Fruit fly (Drosophila melanogaster) whole organism, embryonic: ENCODE measurements around the gene mts.

Experiments
- ATbp ChIP-seq: fragments of 200-800 bp; sonication (Bioruptor generic); optimal IDR thresholded peaks from 2 replicates; lab custom pipeline; 2017; ENCODE audit warnings: missing biosample characterization, mild to moderate bottlenecking, missing genetic modification characterization, missing genetic modification reagents
- Atf6 ChIP-seq: fragments of 200-800 bp; sonication (Bioruptor generic); IDR thresholded peaks from 2 replicates; pipeline ENCODE4 v1.3.6; 2022; ENCODE audit warnings: missing biosample characterization, missing genetic modification characterization
- Awh ChIP-seq: fragments of 200-800 bp; sonication (Bioruptor generic); IDR thresholded peaks from 2 replicates; pipeline ENCODE4, ENCODE4 v1.3.6; 2022; ENCODE audit warnings: missing biosample characterization, missing genetic modification characterization
- CG10959 ChIP-seq: fragments of 200-800 bp; sonication (Bioruptor generic); IDR thresholded peaks from 2 replicates; pipeline ENCODE4 v1.3.6; 2022; ENCODE audit warnings: missing biosample characterization, missing genetic modification characterization
- CG11696 ChIP-seq: fragments of 200-800 bp; sonication (Bioruptor generic); IDR thresholded peaks from 2 replicates; pipeline ENCODE4 v1.3.6; 2022; ENCODE audit warnings: missing biosample characterization, missing genetic modification characterization
- CG1529 ChIP-seq: fragments of 200-800 bp; sonication (Bioruptor generic); optimal IDR thresholded peaks from 3 replicates; lab custom pipeline; 2018; ENCODE audit warnings: missing biosample characterization, missing genetic modification characterization
- CG15479 ChIP-seq: fragments of 200-800 bp; sonication (Bioruptor generic); optimal IDR thresholded peaks from 3 replicates; lab custom pipeline; 2019; ENCODE audit warnings: missing biosample characterization, mild to moderate bottlenecking, missing genetic modification characterization, moderate library complexity
- CG1647 ChIP-seq: fragments of 200-800 bp; sonication (Bioruptor generic); optimal IDR thresholded peaks from 3 replicates; lab custom pipeline; 2016; ENCODE audit warnings: missing biosample characterization, missing genetic modification characterization
- CG18262 ChIP-seq: fragments of 200-800 bp; optimal IDR thresholded peaks from 3 replicates; lab custom pipeline; 2019; ENCODE audit warnings: missing biosample characterization, mild to moderate bottlenecking, missing genetic modification characterization, moderate library complexity
- CG2889 ChIP-seq: fragments of 200-800 bp; sonication (Bioruptor generic); IDR thresholded peaks from 3 replicates; pipeline ENCODE4 v1.3.6; 2022; ENCODE audit warnings: missing biosample characterization, missing genetic modification characterization
- CG4617 ChIP-seq: fragments of 200-800 bp; sonication (Bioruptor generic); optimal IDR thresholded peaks from 3 replicates; lab custom pipeline; 2016; ENCODE audit warnings: missing biosample characterization, missing genetic modification characterization, borderline replicate concordance
- CG6813 ChIP-seq: fragments of 200-800 bp; sonication (Bioruptor generic); optimal IDR thresholded peaks from 2 replicates; lab custom pipeline; 2017; ENCODE audit warnings: missing biosample characterization, missing genetic modification characterization, mild to moderate bottlenecking, moderate library complexity, missing genetic modification reagents
- CG7556 ChIP-seq: fragments of 200-800 bp; sonication (Bioruptor generic); optimal IDR thresholded peaks from 2 replicates; lab custom pipeline; 2017; ENCODE audit warnings: missing biosample characterization, mild to moderate bottlenecking, missing genetic modification characterization
- CG7839 ChIP-seq: fragments of 200-800 bp; sonication (Bioruptor generic); optimal IDR thresholded peaks from 3 replicates; lab custom pipeline; 2018; ENCODE audit warnings: missing biosample characterization, mild to moderate bottlenecking, missing genetic modification characterization, moderate library complexity
- CG8281 ChIP-seq: fragments of 200-800 bp; sonication (Bioruptor generic); optimal IDR thresholded peaks from 2 replicates; lab custom pipeline; 2018; ENCODE audit warnings: missing biosample characterization, mild to moderate bottlenecking, missing genetic modification characterization, moderate library complexity
- D19B ChIP-seq: fragments of 200-800 bp; sonication (Bioruptor generic); optimal IDR thresholded peaks from 2 replicates; lab custom pipeline; 2017; ENCODE audit warnings: missing biosample characterization, mild to moderate bottlenecking, missing genetic modification characterization
- Dek ChIP-seq: fragments of 200-800 bp; sonication (Bioruptor generic); optimal IDR thresholded peaks from 3 replicates; lab custom pipeline; 2019; ENCODE audit warnings: missing biosample characterization, mild to moderate bottlenecking, missing genetic modification characterization, moderate library complexity
- GATAe ChIP-seq: fragments of 200-800 bp; sonication (Bioruptor generic); conservative IDR thresholded peaks from 2 replicates; pipeline ENCODE4 v1.3.6; 2022; ENCODE audit warnings: missing biosample characterization, missing genetic modification characterization
- HLHmδ ChIP-seq: fragments of 200-800 bp; sonication (Bioruptor generic); optimal IDR thresholded peaks from 2 replicates; lab custom pipeline; 2018; ENCODE audit warnings: missing biosample characterization, mild to moderate bottlenecking, missing genetic modification characterization, moderate library complexity
- Med ChIP-seq: fragments of 200-800 bp; sonication (Bioruptor generic); peaks from one replicate; lab custom pipeline; 2016; ENCODE audit warnings: missing biosample characterization, missing genetic modification characterization, mild to moderate bottlenecking, inconsistent platforms, moderate library complexity
- NK7.1 ChIP-seq: fragments of 200-800 bp; sonication (Bioruptor generic); optimal IDR thresholded peaks from 3 replicates; lab custom pipeline; 2016; ENCODE audit warnings: missing biosample characterization, missing genetic modification characterization
- Poxn ChIP-seq: fragments of 200-800 bp; sonication (Bioruptor generic); IDR thresholded peaks from 2 replicates; pipeline ENCODE4 v1.3.6; 2022; ENCODE audit warnings: missing biosample characterization, missing genetic modification characterization
- Ptx1 ChIP-seq: fragments of 200-800 bp; sonication (Bioruptor generic); IDR thresholded peaks from 2 replicates; pipeline ENCODE4 v1.3.6; 2022; ENCODE audit warnings: missing biosample characterization, missing genetic modification characterization
- Side ChIP-seq: fragments of 200-800 bp; sonication (Bioruptor generic); optimal IDR thresholded peaks from 2 replicates; lab custom pipeline; 2016; ENCODE audit warnings: missing biosample characterization, missing genetic modification characterization
- TFAM ChIP-seq: fragments of 200-800 bp; sonication (Bioruptor generic); optimal IDR thresholded peaks from 2 replicates; lab custom pipeline; 2017; ENCODE audit warnings: missing biosample characterization, missing genetic modification characterization, inconsistent platforms
- Xbp1 ChIP-seq: fragments of 200-800 bp; sonication (Bioruptor generic); optimal IDR thresholded peaks from 3 replicates; lab custom pipeline; 2016; ENCODE audit warnings: missing biosample characterization, mild to moderate bottlenecking, missing genetic modification characterization
- aop ChIP-seq: fragments of 200-800 bp; sonication (Bioruptor generic); IDR thresholded peaks from 2 replicates; pipeline ENCODE4 v1.3.6; 2022; ENCODE audit warnings: missing biosample characterization, missing genetic modification characterization
- ase ChIP-seq: fragments of 200-800 bp; sonication (Bioruptor generic); IDR thresholded peaks from 3 replicates; pipeline ENCODE4 v1.3.6; 2022; ENCODE audit warnings: missing biosample characterization, missing genetic modification characterization
- bbx ChIP-seq: fragments of 200-800 bp; sonication (Bioruptor generic); IDR thresholded peaks from 2 replicates; pipeline ENCODE4 v1.3.6; 2022; ENCODE audit warnings: missing biosample characterization, missing genetic modification characterization; ENCODE audit not compliant: partially characterized antibody
- bcd ChIP-seq: fragments of 200-800 bp; sonication (Bioruptor generic); optimal IDR thresholded peaks from 2 replicates; lab custom pipeline; 2017; ENCODE audit warnings: missing biosample characterization, mild to moderate bottlenecking, missing genetic modification characterization
- bsh ChIP-seq, 2 experiments: fragments of 200-800 bp; sonication (Bioruptor generic); optimal IDR thresholded peaks; 2 replicates each; lab custom pipeline; 2017 to 2018; ENCODE audit warnings: mild to moderate bottlenecking in 2 of 2, missing biosample characterization in 2 of 2, missing genetic modification characterization in 2 of 2, moderate library complexity in 1 of 2
- cad ChIP-seq: fragments of >200 bp; optimal IDR thresholded peaks from 2 replicates; lab custom pipeline; 2017; ENCODE audit warnings: missing biosample characterization, missing genetic modification characterization
- ci ChIP-seq: fragments of 200-800 bp; sonication (Bioruptor generic); IDR thresholded peaks from 3 replicates; pipeline ENCODE4 v1.3.6; 2022; ENCODE audit warnings: missing biosample characterization, missing genetic modification characterization
- corto ChIP-seq: fragments of 200-800 bp; sonication (Bioruptor generic); optimal IDR thresholded peaks from 2 replicates; lab custom pipeline; 2016; ENCODE audit warnings: missing biosample characterization, mild to moderate bottlenecking, missing genetic modification characterization, moderate library complexity
- da ChIP-seq: fragments of 200-800 bp; sonication (Bioruptor generic); optimal IDR thresholded peaks from 2 replicates; lab custom pipeline; 2016; ENCODE audit warnings: missing biosample characterization, missing genetic modification characterization
- dimm ChIP-seq: fragments of 200-800 bp; sonication (Bioruptor generic); IDR thresholded peaks from 2 replicates; pipeline ENCODE4 v1.3.6; 2022; ENCODE audit warnings: missing biosample characterization, missing genetic modification characterization
- dmrt11E ChIP-seq: fragments of 200-800 bp; sonication (Bioruptor generic); optimal IDR thresholded peaks from 3 replicates; lab custom pipeline; 2018; ENCODE audit warnings: missing biosample characterization, mild to moderate bottlenecking, missing genetic modification characterization, moderate library complexity
- dmrt99B ChIP-seq: fragments of 200-800 bp; sonication (Bioruptor generic); optimal IDR thresholded peaks from 2 replicates; lab custom pipeline; 2018; ENCODE audit warnings: missing biosample characterization, mild to moderate bottlenecking, missing genetic modification characterization, moderate library complexity
- en ChIP-seq: fragments of 200-800 bp; sonication (Bioruptor generic); optimal IDR thresholded peaks from 2 replicates; lab custom pipeline; 2016; ENCODE audit warnings: missing biosample characterization, missing genetic modification characterization
- gce ChIP-seq: fragments of 200-800 bp; sonication (Bioruptor generic); IDR thresholded peaks from 3 replicates; pipeline ENCODE4 v1.3.6; 2022; ENCODE audit warnings: missing biosample characterization, missing genetic modification characterization
- grau ChIP-seq: fragments of 200-800 bp; optimal IDR thresholded peaks from 3 replicates; lab custom pipeline; 2019; ENCODE audit warnings: missing biosample characterization, mild to moderate bottlenecking, missing genetic modification characterization, moderate library complexity
- nau ChIP-seq: fragments of 200-800 bp; sonication (Bioruptor generic); optimal IDR thresholded peaks from 3 replicates; lab custom pipeline; 2017; ENCODE audit warnings: missing biosample characterization, mild to moderate bottlenecking, missing genetic modification characterization, missing genetic modification reagents
- pb ChIP-seq: fragments of 200-800 bp; sonication (Bioruptor generic); optimal IDR thresholded peaks from 3 replicates; lab custom pipeline; 2016; ENCODE audit warnings: missing biosample characterization, missing genetic modification characterization
- phol ChIP-seq: fragments of 200-800 bp; sonication (Bioruptor generic); optimal IDR thresholded peaks from 3 replicates; lab custom pipeline; 2018; ENCODE audit warnings: missing biosample characterization, mild to moderate bottlenecking, missing genetic modification characterization, moderate library complexity
- rib ChIP-seq: fragments of 200-800 bp; sonication (Bioruptor generic); IDR thresholded peaks from 2 replicates; pipeline ENCODE4 v1.3.6; 2022; ENCODE audit warnings: missing biosample characterization, missing genetic modification characterization
- ro ChIP-seq: fragments of 200-800 bp; sonication (Bioruptor generic); IDR thresholded peaks from 2 replicates; pipeline ENCODE4 v1.3.6; 2022; ENCODE audit warnings: missing biosample characterization, missing genetic modification characterization
- run ChIP-seq: fragments of 200-800 bp; sonication (Bioruptor generic); optimal IDR thresholded peaks from 3 replicates; lab custom pipeline; 2018; ENCODE audit warnings: missing biosample characterization, mild to moderate bottlenecking, missing genetic modification characterization
- sd ChIP-seq: fragments of 200-800 bp; sonication (Bioruptor generic); optimal IDR thresholded peaks from 3 replicates; lab custom pipeline; 2018; ENCODE audit warnings: missing biosample characterization, mild to moderate bottlenecking, missing genetic modification characterization, moderate library complexity
- sob ChIP-seq: fragments of 200-800 bp; sonication (Bioruptor generic); IDR thresholded peaks from 2 replicates; pipeline ENCODE4 v1.3.6; 2022; ENCODE audit warnings: missing biosample characterization, missing genetic modification characterization
- sug ChIP-seq: fragments of 200-800 bp; optimal IDR thresholded peaks from 2 replicates; lab custom pipeline; 2019; ENCODE audit warnings: missing biosample characterization, mild to moderate bottlenecking, missing genetic modification characterization, moderate library complexity
- zen2 ChIP-seq: fragments of 200-800 bp; sonication (Bioruptor generic); IDR thresholded peaks from 3 replicates; pipeline ENCODE4 v1.3.6; 2022; ENCODE audit warnings: missing biosample characterization, missing genetic modification characterization; ENCODE audit not compliant: partially characterized antibody
- zf30C ChIP-seq: fragments of 200-800 bp; sonication (Bioruptor generic); optimal IDR thresholded peaks from 3 replicates; lab custom pipeline; 2018; ENCODE audit warnings: missing biosample characterization, mild to moderate bottlenecking, missing genetic modification characterization

mts gene

dm6 chr2L:7849472-7849871, 22.0 kb downstream of the mts start (continued):
- TF ChIP-seq run (tag; lab: Kevin White, UChicago) (no peak), bcd (GFP tag; lab: Kevin White, UChicago) (no peak), CG2889 (no peak), gce (GFP tag; lab: Robert Waterston, UW) (no peak), dimm (GFP tag; lab: Robert Waterston, UW) (no peak), NK7.1 (no peak), sd (tag; lab: Kevin White, UChicago) (no peak), Atf6 (GFP tag; lab: Robert Waterston, UW) (no peak), ro (GFP tag; lab: Robert Waterston, UW) (no peak), ase (GFP tag; lab: Robert Waterston, UW) (no peak), Dek (tag; lab: Kevin White, UChicago) (no peak), bsh (GFP tag; optimal IDR thresholded peaks at IDR 0.05; lab: Kevin White, UChicago) (peak in 1 of 2 experiments; percentile 61), Med (peak; percentile 58), dmrt11E (tag; lab: Kevin White, UChicago) (no peak), Awh (no peak), bbx (GFP tag; lab: Robert Waterston, UW) (no peak), Side (GFP tag; lab: Kevin White, UChicago) (no peak), nau (GFP tag; lab: Kevin White, UChicago) (no peak), Ptx1 (GFP tag; lab: Robert Waterston, UW) (peak; percentile 42), aop (GFP tag; lab: Robert Waterston, UW) (no peak), cad (GFP tag; lab: Kevin White, UChicago) (no peak), Poxn (GFP tag; lab: Robert Waterston, UW) (no peak), corto (GFP tag; lab: Kevin White, UChicago) (no peak), GATAe (GFP tag; lab: Robert Waterston, UW) (no peak), CG1647 (GFP tag; lab: Kevin White, UChicago) (no peak), CG1529 (GFP tag; lab: Kevin White, UChicago) (no peak), en (GFP tag; lab: Kevin White, UChicago) (no peak), sug (tag; lab: Kevin White, UChicago) (no peak), pb (GFP tag; lab: Kevin White, UChicago) (no peak), grau (no peak), CG18262 (tag; lab: Kevin White, UChicago) (no peak), CG15479 (GFP tag; lab: Kevin White, UChicago) (no peak), sob (GFP tag; lab: Robert Waterston, UW) (0 out of 2 replicates have a peak, but pooled peaks have one; percentile 23), rib (GFP tag; lab: Robert Waterston, UW) (no peak), da (no peak), ATbp (GFP tag; lab: Kevin White, UChicago) (peak; percentile 32), CG11696 (GFP tag; lab: Robert Waterston, UW) (no peak), CG10959 (GFP tag; lab: Robert Waterston, UW) (no peak), CG7556 (GFP tag; lab: Kevin White, UChicago) (peak; percentile 41), dmrt99B (peak; percentile 60), D19B (GFP tag; lab: Kevin White, UChicago) (no peak), Xbp1 (GFP tag; lab: Kevin White, UChicago) (no peak), CG6813 (GFP tag; lab: Kevin White, UChicago) (no peak), TFAM (GFP tag; lab: Kevin White, UChicago) (no peak), ci (peak; percentile 63; the same call in 1 of the 3 replicates), zf30C (GFP tag; lab: Kevin White, UChicago) (no peak), zen2 (GFP tag; lab: Robert Waterston, UW) (no peak), HLHmδ (GFP tag; lab: Kevin White, UChicago) (no peak), CG4617 (GFP tag; lab: Kevin White, UChicago) (no peak), phol (tag; lab: Kevin White, UChicago) (peak; percentile 4), CG7839 (tag; lab: Kevin White, UChicago) (peak; percentile 47), CG8281 (no peak)
